Worm (Caenorhabditis elegans) whole organism, L1 larva: ENCODE results near the gene pnp-1.

Source experiments
- C16A3.4 ChIP-seq: fragments of 150-350 bp; optimal IDR thresholded peaks from 2 replicates; lab custom pipeline; 2014; ENCODE audit warnings: missing biosample characterization, missing genetic modification characterization
- C34B4.2 ChIP-seq: sonication (generic microtip); optimal IDR thresholded peaks from 2 replicates; lab custom pipeline; 2017; ENCODE audit warnings: mild to moderate bottlenecking, missing genetic modification characterization, missing compliant biosample characterization
- F16B12.6 ChIP-seq: fragments of 150-350 bp; optimal IDR thresholded peaks from 2 replicates; lab custom pipeline; 2014; ENCODE audit warnings: missing biosample characterization, missing genetic modification characterization
- ama-1 ChIP-seq: fragments of 150-350 bp; optimal IDR thresholded peaks from 2 replicates; lab custom pipeline; 2014
- blmp-1 ChIP-seq: fragments of 150-350 bp; optimal IDR thresholded peaks from 2 replicates; lab custom pipeline; 2014; ENCODE audit warnings: missing biosample characterization, missing genetic modification characterization
- ceh-63 ChIP-seq: fragments of 200-800 bp; sonication (Bioruptor generic); optimal IDR thresholded peaks from 2 replicates; lab custom pipeline; 2018; ENCODE audit warnings: mild to moderate bottlenecking, missing genetic modification characterization, missing compliant biosample characterization
- ceh-8 ChIP-seq: fragments of 200-800 bp; sonication (Bioruptor generic); optimal IDR thresholded peaks from 2 replicates; lab custom pipeline; 2018; ENCODE audit warnings: mild to moderate bottlenecking, missing genetic modification characterization, moderate library complexity, missing compliant biosample characterization
- ceh-88 ChIP-seq: fragments of 200-800 bp; sonication (Bioruptor generic); IDR thresholded peaks from 2 replicates; pipeline ENCODE4 v1.3.6; 2022; ENCODE audit warnings: missing genetic modification characterization, missing compliant biosample characterization
- ceh-90 ChIP-seq: sonication (generic microtip); optimal IDR thresholded peaks from 2 replicates; lab custom pipeline; 2016; ENCODE audit warnings: missing genetic modification characterization, missing compliant biosample characterization
- ces-1 ChIP-seq: fragments of 150-350 bp; optimal IDR thresholded peaks from 2 replicates; lab custom pipeline; 2014; ENCODE audit warnings: missing biosample characterization, missing genetic modification reagents, missing genetic modification characterization
- dpl-1 ChIP-seq, 3 experiments: fragments of 150-350 bp in 2 of 3; sonication (generic microtip) in 1 of 3; optimal IDR thresholded peaks; 2 replicates each; lab custom pipeline; 2014 to 2017; ENCODE audit warnings: missing biosample characterization in 3 of 3, missing genetic modification characterization in 3 of 3, missing genetic modification reagents in 3 of 3
- dsc-1 ChIP-seq: sonication (generic microtip); optimal IDR thresholded peaks from 2 replicates; lab custom pipeline; 2016; ENCODE audit warnings: mild to moderate bottlenecking, missing genetic modification characterization, missing compliant biosample characterization
- efl-1 ChIP-seq, 4 experiments: fragments of 150-350 bp; optimal IDR thresholded peaks in 3 of 4; peaks in 1 of 4; 1 replicate in 1 of 4; 2 replicates in 3 of 4; lab custom pipeline; 2014; ENCODE audit warnings: missing biosample characterization in 2 of 4, missing genetic modification characterization in 2 of 4, missing genetic modification reagents in 2 of 4
- egl-13 ChIP-seq: sonication (generic microtip); optimal IDR thresholded peaks from 2 replicates; lab custom pipeline; 2016; ENCODE audit warnings: missing genotype, missing genetic modification reagents, missing genetic modification characterization, missing compliant biosample characterization
- elt-2 ChIP-seq: sonication (generic microtip); optimal IDR thresholded peaks from 2 replicates; lab custom pipeline; 2016; ENCODE audit warnings: missing genetic modification characterization, mild to moderate bottlenecking, inconsistent platforms, missing compliant biosample characterization, missing genetic modification reagents
- elt-3 ChIP-seq, 6 experiments: fragments of 150-350 bp in 1 of 6; sonication (generic microtip); optimal IDR thresholded peaks; 2 replicates each; lab custom pipeline; 2017 to 2018; ENCODE audit warnings: missing biosample characterization in 6 of 6, missing genetic modification characterization in 6 of 6, inconsistent platforms in 1 of 6
- fkh-8 ChIP-seq: sonication (generic microtip); optimal IDR thresholded peaks from 2 replicates; lab custom pipeline; 2016; ENCODE audit warnings: mild to moderate bottlenecking, missing genetic modification characterization, missing compliant biosample characterization
- grh-1 ChIP-seq: fragments of 200-800 bp; sonication (Bioruptor generic); IDR thresholded peaks from 2 replicates; pipeline ENCODE4 v1.3.6; 2022; ENCODE audit warnings: missing genetic modification reagents, missing genetic modification characterization, missing compliant biosample characterization
- hlh-17 ChIP-seq: fragments of 200-800 bp; sonication (Bioruptor generic); optimal IDR thresholded peaks from 2 replicates; lab custom pipeline; 2018; ENCODE audit warnings: missing genetic modification characterization, mild to moderate bottlenecking, missing compliant biosample characterization, moderate library complexity, borderline replicate concordance
- hpl-2 ChIP-seq: fragments of 150-350 bp; optimal IDR thresholded peaks from 2 replicates; lab custom pipeline; 2014; ENCODE audit warnings: missing biosample characterization, missing genetic modification reagents, missing genetic modification characterization
- irx-1 ChIP-seq: sonication (generic microtip); optimal IDR thresholded peaks from 2 replicates; lab custom pipeline; 2016; ENCODE audit warnings: missing genetic modification characterization, missing compliant biosample characterization
- jun-1 ChIP-seq: fragments of 150-350 bp; optimal IDR thresholded peaks from 2 replicates; lab custom pipeline; 2014; ENCODE audit warnings: missing biosample characterization, missing genetic modification reagents, missing genetic modification characterization
- lin-13 ChIP-seq: fragments of 150-350 bp; optimal IDR thresholded peaks from 2 replicates; lab custom pipeline; 2014; ENCODE audit warnings: missing biosample characterization, missing genetic modification reagents, missing genetic modification characterization
- lin-14 ChIP-seq: fragments of 200-800 bp; sonication (Bioruptor generic); optimal IDR thresholded peaks from 2 replicates; lab custom pipeline; 2018; ENCODE audit warnings: mild to moderate bottlenecking, missing genetic modification characterization, moderate library complexity, missing compliant biosample characterization
- lin-15B ChIP-seq: fragments of 150-350 bp; sonication (generic microtip); optimal IDR thresholded peaks from 3 replicates; lab custom pipeline; 2014; ENCODE audit warnings: missing biosample characterization, missing genetic modification characterization
- lin-35 ChIP-seq, 2 experiments: fragments of 150-350 bp; optimal IDR thresholded peaks; 2 replicates each; lab custom pipeline; 2014; ENCODE audit warnings: missing biosample characterization in 2 of 2, missing genetic modification characterization in 2 of 2, missing genetic modification reagents in 2 of 2
- lin-39 ChIP-seq: fragments of 150-350 bp; optimal IDR thresholded peaks from 2 replicates; lab custom pipeline; 2014; ENCODE audit warnings: missing biosample characterization, missing genetic modification reagents, missing genetic modification characterization
- lir-3 ChIP-seq: sonication (generic microtip); optimal IDR thresholded peaks from 2 replicates; lab custom pipeline; 2016; ENCODE audit warnings: mild to moderate bottlenecking, missing genetic modification characterization, moderate library complexity, missing compliant biosample characterization; ENCODE audit not compliant: poor library complexity
- lsy-2 ChIP-seq, 2 experiments: fragments of 150-350 bp; optimal IDR thresholded peaks; 2 replicates each; lab custom pipeline; 2014; ENCODE audit warnings: missing biosample characterization in 2 of 2, missing genetic modification characterization in 2 of 2
- mab-9 ChIP-seq: fragments of 200-800 bp; sonication (Bioruptor generic); IDR thresholded peaks from 2 replicates; pipeline ENCODE4 v1.3.6; 2022; ENCODE audit warnings: missing genetic modification reagents, missing genetic modification characterization, missing compliant biosample characterization
- mdl-1 ChIP-seq, 2 experiments: fragments of 150-350 bp; optimal IDR thresholded peaks; 2 replicates each; lab custom pipeline; 2014 to 2017; ENCODE audit warnings: missing biosample characterization in 2 of 2, missing genetic modification characterization in 2 of 2, inconsistent platforms in 1 of 2
- mef-2 ChIP-seq: fragments of 150-350 bp; optimal IDR thresholded peaks from 2 replicates; lab custom pipeline; 2014; ENCODE audit warnings: missing biosample characterization, missing genetic modification characterization
- nhr-11 ChIP-seq: fragments of 150-350 bp; optimal IDR thresholded peaks from 2 replicates; lab custom pipeline; 2014; ENCODE audit warnings: missing biosample characterization, missing genetic modification characterization
- nhr-20 ChIP-seq: sonication (generic microtip); optimal IDR thresholded peaks from 2 replicates; lab custom pipeline; 2016; ENCODE audit warnings: mild to moderate bottlenecking, missing genetic modification characterization, missing compliant biosample characterization
- nhr-47 ChIP-seq: sonication (generic microtip); optimal IDR thresholded peaks from 2 replicates; lab custom pipeline; 2016; ENCODE audit warnings: mild to moderate bottlenecking, missing genetic modification characterization, moderate library complexity, missing compliant biosample characterization
- nhr-71 ChIP-seq: sonication (generic microtip); optimal IDR thresholded peaks from 2 replicates; lab custom pipeline; 2016; ENCODE audit warnings: mild to moderate bottlenecking, missing genetic modification characterization, moderate library complexity, missing compliant biosample characterization
- nhr-77 ChIP-seq: fragments of 150-350 bp; optimal IDR thresholded peaks from 2 replicates; lab custom pipeline; 2014; ENCODE audit warnings: missing biosample characterization, missing genetic modification characterization
- nhr-85 ChIP-seq: sonication (generic microtip); peaks from one replicate; lab custom pipeline; 2016; ENCODE audit warnings: missing genetic modification characterization, inconsistent platforms, missing compliant biosample characterization
- nhr-90 ChIP-seq: sonication (generic microtip); optimal IDR thresholded peaks from 2 replicates; lab custom pipeline; 2016; ENCODE audit warnings: mild to moderate bottlenecking, missing genetic modification characterization, missing compliant biosample characterization; ENCODE audit not compliant: poor library complexity
- pax-3 ChIP-seq: fragments of 200-800 bp; sonication (Bioruptor generic); optimal IDR thresholded peaks from 2 replicates; lab custom pipeline; 2018; ENCODE audit warnings: mild to moderate bottlenecking, missing genetic modification characterization, moderate library complexity, missing compliant biosample characterization
- pqm-1 ChIP-seq: sonication (generic microtip); optimal IDR thresholded peaks from 3 replicates; lab custom pipeline; 2017; ENCODE audit warnings: missing biosample characterization, missing genetic modification characterization
- rnt-1 ChIP-seq: sonication (generic microtip); optimal IDR thresholded peaks from 2 replicates; lab custom pipeline; 2016; ENCODE audit warnings: mild to moderate bottlenecking, missing genetic modification characterization, moderate library complexity, missing compliant biosample characterization
- skn-1 ChIP-seq: fragments of 150-350 bp; optimal IDR thresholded peaks from 2 replicates; lab custom pipeline; 2014; ENCODE audit warnings: missing biosample characterization, missing genetic modification characterization
- snpc-4 ChIP-seq: fragments of 150-350 bp; optimal IDR thresholded peaks from 2 replicates; lab custom pipeline; 2014; ENCODE audit warnings: missing biosample characterization, missing genetic modification characterization
- snu-23 ChIP-seq: sonication (generic microtip); optimal IDR thresholded peaks from 2 replicates; lab custom pipeline; 2016; ENCODE audit warnings: missing genetic modification characterization, missing compliant biosample characterization
- sox-4 ChIP-seq: sonication (generic microtip); optimal IDR thresholded peaks from 2 replicates; lab custom pipeline; 2016; ENCODE audit warnings: missing genetic modification characterization, missing compliant biosample characterization
- sptf-1 ChIP-seq: fragments of 150-350 bp; optimal IDR thresholded peaks from 2 replicates; lab custom pipeline; 2014; ENCODE audit warnings: missing biosample characterization, missing genetic modification characterization
- sup-37 ChIP-seq: fragments of 200-800 bp; sonication (Bioruptor generic); optimal IDR thresholded peaks from 2 replicates; lab custom pipeline; 2018; ENCODE audit warnings: mild to moderate bottlenecking, missing genetic modification characterization, missing compliant biosample characterization
- swsn-7 ChIP-seq: sonication (generic microtip); optimal IDR thresholded peaks from 2 replicates; lab custom pipeline; 2016; ENCODE audit warnings: missing genetic modification characterization, missing compliant biosample characterization
- tbx-2 ChIP-seq: sonication (generic microtip); optimal IDR thresholded peaks from 2 replicates; lab custom pipeline; 2016; ENCODE audit warnings: missing genetic modification characterization, missing compliant biosample characterization
- unc-30 ChIP-seq: sonication (generic microtip); optimal IDR thresholded peaks from 2 replicates; lab custom pipeline; 2017; ENCODE audit warnings: missing biosample characterization, missing genetic modification characterization
- xbp-1 ChIP-seq: sonication (generic microtip); optimal IDR thresholded peaks from 2 replicates; lab custom pipeline; 2016; ENCODE audit warnings: missing genetic modification characterization, missing compliant biosample characterization
- ztf-11 ChIP-seq, 2 experiments: sonication (generic microtip); optimal IDR thresholded peaks; 2 replicates each; lab custom pipeline; 2016 to 2017; ENCODE audit warnings: missing genetic modification characterization in 2 of 2, missing biosample characterization in 1 of 2, missing compliant biosample characterization in 1 of 2

The pnp-1 gene

DNA sequence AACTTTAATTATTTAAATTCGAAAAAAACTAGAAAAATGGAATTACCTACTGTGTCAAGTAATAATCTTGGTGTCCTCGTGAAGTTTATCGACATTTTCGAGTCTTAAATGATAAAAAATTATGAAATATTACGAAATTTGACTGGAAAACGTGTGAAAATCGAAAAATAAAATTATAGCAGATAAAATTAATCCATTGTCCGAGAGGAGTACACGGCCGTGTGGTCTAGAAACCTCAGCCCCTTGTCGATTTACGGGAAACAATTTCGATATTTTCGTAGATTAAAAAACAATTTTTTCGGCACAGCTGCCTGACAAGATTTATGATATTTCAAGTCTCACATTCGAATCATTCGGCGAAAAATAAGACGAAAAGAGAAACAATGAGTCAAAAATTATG is 41.0 kb downstream of the pnp-1 start, which contains the start of gene R02D3.8:
Gene R02D3.8 (minus strand): TSS at position 109 of the 400 bp plus-strand sequence.
- no peak for TF ChIP-seq sox-4 (tag; lab: Kevin White, UChicago)
- TF ChIP-seq lin-15B (tag; lab: Kevin White, UChicago): peak; percentile 4
- TF ChIP-seq grh-1: no peak
- TF ChIP-seq nhr-85 (tag; lab: Kevin White, UChicago): peak; percentile 47
- TF ChIP-seq lin-35 (GFP tag; optimal IDR thresholded peaks at IDR 0.05; lab: Kevin White, UChicago): peak; percentile 50 to 59
- TF ChIP-seq egl-13 (tag; lab: Kevin White, UChicago): peak; percentile 25
- TF ChIP-seq swsn-7 (tag; lab: Kevin White, UChicago): peak; percentile 31
- TF ChIP-seq pqm-1 (tag; lab: Kevin White, UChicago): no peak
- peak; percentile 42 for TF ChIP-seq xbp-1 (tag; lab: Kevin White, UChicago)
- no peak for TF ChIP-seq pax-3 (tag; lab: Kevin White, UChicago)
- TF ChIP-seq nhr-20 (tag; lab: Kevin White, UChicago): peak; percentile 40
- no peak for TF ChIP-seq nhr-77
- no peak for TF ChIP-seq lin-39
- peak; percentile 48 to 67 (median 55) for TF ChIP-seq dpl-1 (GFP tag; optimal IDR thresholded peaks at IDR 0.05; lab: Kevin White, UChicago)
- TF ChIP-seq ama-1 (lab: Kevin White, UChicago): no peak
- TF ChIP-seq rnt-1 (tag; lab: Kevin White, UChicago): peak; percentile 89
- peak; percentile 29 for TF ChIP-seq lin-14 (GFP tag; lab: Kevin White, UChicago)
- peak; percentile 31 for TF ChIP-seq lin-13
- no peak for TF ChIP-seq hlh-17 (GFP tag; lab: Kevin White, UChicago)
- TF ChIP-seq tbx-2 (tag; lab: Kevin White, UChicago): peak; percentile 21
- no peak for TF ChIP-seq ceh-63 (GFP tag; lab: Kevin White, UChicago)
- TF ChIP-seq nhr-11 (tag; lab: Kevin White, UChicago): no peak
- TF ChIP-seq unc-30 (tag; lab: Kevin White, UChicago): no peak
- peak; percentile 62 for TF ChIP-seq snu-23 (GFP tag; lab: Kevin White, UChicago)
- TF ChIP-seq sptf-1 (tag; lab: Kevin White, UChicago): no peak
- TF ChIP-seq hpl-2 (GFP tag; lab: Kevin White, UChicago): no peak
- TF ChIP-seq blmp-1 (tag; lab: Kevin White, UChicago): no peak
- peak; percentile 70 for TF ChIP-seq nhr-71 (tag; lab: Kevin White, UChicago)
- no peak for TF ChIP-seq elt-2 (tag; lab: Kevin White, UChicago)
- TF ChIP-seq irx-1 (tag; lab: Kevin White, UChicago): peak; percentile 27
- no peak for TF ChIP-seq mdl-1 (tag; optimal IDR thresholded peaks at IDR 0.05; lab: Kevin White, UChicago)
- TF ChIP-seq ceh-88 (GFP tag; lab: Robert Waterston, UW): no peak
- peak; percentile 35 for TF ChIP-seq C16A3.4 (tag; lab: Kevin White, UChicago)
- TF ChIP-seq C34B4.2: no peak
- peak; percentile 48 for TF ChIP-seq dsc-1 (tag; lab: Kevin White, UChicago)
- peak; percentile 72 for TF ChIP-seq lir-3 (tag; lab: Kevin White, UChicago)
- no peak for TF ChIP-seq skn-1 (tag; lab: Kevin White, UChicago)
- no peak for TF ChIP-seq elt-3 (tag; optimal IDR thresholded peaks at IDR 0.05; lab: Kevin White, UChicago)
- TF ChIP-seq sup-37 (GFP tag; lab: Kevin White, UChicago): no peak
- no peak for TF ChIP-seq ces-1 (GFP tag; lab: Kevin White, UChicago)
- no peak for TF ChIP-seq mab-9 (GFP tag; lab: Robert Waterston, UW)
- peak; percentile 75 for TF ChIP-seq ceh-90 (tag; lab: Kevin White, UChicago)
- TF ChIP-seq F16B12.6 (tag; lab: Kevin White, UChicago): no peak
- no peak for TF ChIP-seq jun-1 (tag; lab: Kevin White, UChicago)
- TF ChIP-seq nhr-90 (tag; lab: Kevin White, UChicago): peak; percentile 61
- peak; percentile 64 for TF ChIP-seq nhr-47 (tag; lab: Kevin White, UChicago)
- TF ChIP-seq lsy-2 (tag; optimal IDR thresholded peaks at IDR 0.05; lab: Kevin White, UChicago): peak; percentile 35 to 66
- peak; percentile 45 to 65 for TF ChIP-seq efl-1 (optimal IDR thresholded peaks at IDR 0.05; lab: Kevin White, UChicago)
- TF ChIP-seq efl-1 (GFP tag; optimal IDR thresholded peaks at IDR 0.05 in 1 of 2; lab: Kevin White, UChicago): peak; percentile 64 to 95
- TF ChIP-seq fkh-8 (tag; lab: Kevin White, UChicago): peak; percentile 12
- peak in 1 of 2 experiments; percentile 46 for TF ChIP-seq ztf-11 (tag; optimal IDR thresholded peaks at IDR 0.05; lab: Kevin White, UChicago)
- TF ChIP-seq mef-2 (tag; lab: Kevin White, UChicago): no peak
- no peak for TF ChIP-seq ceh-8 (GFP tag; lab: Kevin White, UChicago)
- TF ChIP-seq snpc-4 (tag; lab: Kevin White, UChicago): no peak
